Fruit fly (Drosophila melanogaster): Measurements from ENCODE around the gene IFT46.
A peak's percentile ranks its signal among the peaks of the same experiment; 100 is the strongest.

Gene IFT46

DNA sequence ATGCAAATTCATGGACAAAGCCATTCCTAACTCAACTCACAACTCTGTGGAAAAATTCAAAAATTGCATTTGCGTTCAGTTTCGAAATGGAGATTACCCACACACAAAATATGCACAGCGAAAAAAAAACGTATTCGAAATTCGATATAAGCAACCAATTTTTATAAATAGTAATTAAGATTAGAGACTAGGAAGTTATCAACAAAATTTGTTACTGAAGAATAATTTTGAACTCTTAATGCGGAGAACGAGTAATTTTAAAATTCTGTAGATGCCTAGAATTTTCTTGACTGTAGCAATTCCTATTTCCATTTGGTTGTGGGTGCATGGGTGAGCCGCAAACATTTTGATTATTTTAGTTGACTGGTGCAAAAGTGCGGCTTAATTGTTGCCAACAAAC lies 47.5 kb upstream of the IFT46 start:
- TF ChIP-seq foxo (GFP tag; optimal IDR thresholded peaks at IDR 0.05) = peak in 1 of 2 experiments; percentile 28
- TF ChIP-seq ey (GFP tag; optimal IDR thresholded peaks at IDR 0.05) = peak; percentile 5
- no peak for TF ChIP-seq Vsx2 (GFP tag; optimal IDR thresholded peaks at IDR 0.05; ENCODE audit: partially characterized antibody)
- TF ChIP-seq h (GFP tag; optimal IDR thresholded peaks at IDR 0.05) = peak; percentile 19
- TF ChIP-seq Sp1 (GFP tag; optimal IDR thresholded peaks at IDR 0.05) = no peak
- TF ChIP-seq rgr (GFP tag; optimal IDR thresholded peaks at IDR 0.05) = peak; percentile 2
- no peak for TF ChIP-seq br (GFP tag; optimal IDR thresholded peaks at IDR 0.05)
- TF ChIP-seq jim (GFP tag; optimal IDR thresholded peaks at IDR 0.05) = no peak
- peak; percentile 6 for TF ChIP-seq fru (GFP tag; optimal IDR thresholded peaks at IDR 0.05)
- no peak for TF ChIP-seq lola (GFP tag; optimal IDR thresholded peaks at IDR 0.05)
- TF ChIP-seq brk (GFP tag; optimal IDR thresholded peaks at IDR 0.05) = no peak
- peak; percentile 32 for TF ChIP-seq OdsH (GFP tag; optimal IDR thresholded peaks at IDR 0.05)
- no peak for TF ChIP-seq sv (GFP tag; optimal IDR thresholded peaks at IDR 0.05)
- TF ChIP-seq Hr78 (GFP tag; optimal IDR thresholded peaks at IDR 0.05) = no peak

DNA sequence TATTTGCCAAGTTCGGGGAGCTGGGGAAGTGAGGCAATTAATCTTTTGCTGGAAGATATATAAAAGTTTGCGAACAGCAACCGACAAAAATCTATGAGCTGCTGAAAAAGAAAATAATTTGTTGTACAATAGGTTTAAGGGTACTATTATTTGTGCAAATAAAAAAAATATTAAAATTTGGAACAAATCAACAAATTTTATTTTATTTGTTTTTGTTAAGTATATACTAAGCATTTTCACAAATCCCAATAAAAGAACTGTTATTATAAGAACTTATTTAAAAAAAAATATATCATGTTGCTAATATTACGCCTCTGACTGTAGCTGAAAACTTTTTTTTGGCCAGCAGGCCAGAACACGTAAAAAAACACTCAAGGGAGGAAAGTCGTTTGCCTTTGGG lies 42.2 kb upstream of the IFT46 start:
- peak in 1 of 2 experiments; percentile 18 for TF ChIP-seq foxo (GFP tag; optimal IDR thresholded peaks at IDR 0.05)
- no peak for TF ChIP-seq CG32264 (GFP tag; optimal IDR thresholded peaks at IDR 0.05)
- TF ChIP-seq HLH106 (tag; optimal IDR thresholded peaks at IDR 0.05) = peak; percentile 8
- no peak for TF ChIP-seq Vsx2 (GFP tag; optimal IDR thresholded peaks at IDR 0.05; ENCODE audit: partially characterized antibody)

DNA sequence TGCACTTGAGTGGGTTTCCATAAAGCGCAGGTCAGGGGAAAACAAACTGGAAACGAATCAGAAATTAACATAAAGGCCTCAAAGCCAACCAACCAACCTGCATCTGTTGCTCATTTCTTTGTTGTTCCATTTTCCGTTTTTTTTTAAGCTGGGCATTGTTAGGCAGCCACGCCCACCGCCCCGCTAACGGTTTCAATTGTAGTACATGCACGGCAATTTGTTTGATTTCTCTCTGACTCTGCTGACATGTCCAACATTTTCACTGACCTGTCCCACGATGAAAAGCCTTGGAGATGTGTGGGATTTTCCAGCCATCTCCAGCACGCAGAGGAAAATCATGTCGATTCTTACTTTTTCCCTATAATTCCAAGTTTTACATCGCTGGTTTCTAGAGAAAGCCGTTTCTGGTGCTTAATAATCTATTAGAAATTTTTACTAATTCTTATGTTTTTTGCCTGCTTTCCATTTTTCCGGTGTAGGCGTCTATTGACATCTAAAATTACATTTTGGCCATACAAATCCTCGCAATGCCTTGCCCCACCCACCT lies 40.9 kb upstream of the IFT46 start:
- TF ChIP-seq tai (GFP tag; optimal IDR thresholded peaks at IDR 0.05) = no peak
- TF ChIP-seq N (GFP tag; optimal IDR thresholded peaks at IDR 0.05) = no peak
- TF ChIP-seq CrebA (GFP tag; optimal IDR thresholded peaks at IDR 0.05; ENCODE audit: borderline replicate concordance) = no peak
- TF ChIP-seq Myc (optimal IDR thresholded peaks at IDR 0.05) = no peak
- no peak for TF ChIP-seq Hr83 (GFP tag; optimal IDR thresholded peaks at IDR 0.05; ENCODE audit: poor library complexity, severe bottlenecking)
- TF ChIP-seq rgr (GFP tag; optimal IDR thresholded peaks at IDR 0.05) = no peak
- no peak for TF ChIP-seq psq (GFP tag; optimal IDR thresholded peaks at IDR 0.05)
- TF ChIP-seq pan (optimal IDR thresholded peaks at IDR 0.05) = no peak
- no peak for TF ChIP-seq dmrt93B (GFP tag; optimal IDR thresholded peaks at IDR 0.05)
- no peak for TF ChIP-seq CG9705 (GFP tag; optimal IDR thresholded peaks at IDR 0.05)
- TF ChIP-seq h (GFP tag; optimal IDR thresholded peaks at IDR 0.05) = no peak
- no peak for TF ChIP-seq br (GFP tag; optimal IDR thresholded peaks at IDR 0.05)
- TF ChIP-seq dl (GFP tag; optimal IDR thresholded peaks at IDR 0.05; ENCODE audit: insufficient read depth in 1 of 2, partially characterized antibody in 2 of 2) = no peak
- TF ChIP-seq sv (GFP tag; optimal IDR thresholded peaks at IDR 0.05) = no peak

DNA sequence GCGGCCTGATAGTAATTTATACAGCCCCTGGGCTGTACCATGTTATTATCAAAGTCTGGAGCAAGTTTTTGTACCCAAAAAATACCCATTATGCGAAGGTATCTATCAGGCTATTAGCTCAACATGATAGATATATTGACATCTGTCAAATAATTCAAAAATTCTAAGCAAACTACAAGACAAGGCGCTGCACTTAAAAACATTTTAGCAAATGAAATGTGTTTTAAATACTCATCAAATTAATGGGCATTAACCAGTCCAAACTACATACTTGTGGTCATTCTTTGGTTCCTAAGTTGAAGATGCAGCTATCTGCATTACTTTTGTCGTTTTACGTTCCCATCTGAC lies 37.4 kb upstream of the IFT46 start:
- peak; percentile 86 for TF ChIP-seq psq (GFP tag; optimal IDR thresholded peaks at IDR 0.05)
- no peak for TF ChIP-seq N (GFP tag; optimal IDR thresholded peaks at IDR 0.05)
- TF ChIP-seq pan (optimal IDR thresholded peaks at IDR 0.05) = peak; percentile 58
- TF ChIP-seq dl (GFP tag; optimal IDR thresholded peaks at IDR 0.05; ENCODE audit: insufficient read depth in 1 of 2, partially characterized antibody in 2 of 2) = no peak
- no peak for TF ChIP-seq Myc (optimal IDR thresholded peaks at IDR 0.05)
- TF ChIP-seq Jra (GFP tag; optimal IDR thresholded peaks at IDR 0.05) = peak; percentile 69
- no peak for TF ChIP-seq Abd-B (GFP tag; optimal IDR thresholded peaks at IDR 0.05)
- no peak for TF ChIP-seq Vsx2 (GFP tag; optimal IDR thresholded peaks at IDR 0.05; ENCODE audit: partially characterized antibody)
- TF ChIP-seq woc (GFP tag; optimal IDR thresholded peaks at IDR 0.05) = peak; percentile 95
- TF ChIP-seq brk (GFP tag; optimal IDR thresholded peaks at IDR 0.05) = peak; percentile 94
- TF ChIP-seq br (GFP tag; optimal IDR thresholded peaks at IDR 0.05) = peak; percentile 89
- TF ChIP-seq sage (GFP tag; optimal IDR thresholded peaks at IDR 0.05) = peak; percentile 94
- TF ChIP-seq Rel (GFP tag; optimal IDR thresholded peaks at IDR 0.05) = peak; percentile 81
- TF ChIP-seq Rel (tag; optimal IDR thresholded peaks at IDR 0.05) = no peak
- TF ChIP-seq tai (GFP tag; optimal IDR thresholded peaks at IDR 0.05) = peak; percentile 71
- peak; percentile 95 for TF ChIP-seq rgr (GFP tag; optimal IDR thresholded peaks at IDR 0.05)
- TF ChIP-seq CG9705 (GFP tag; optimal IDR thresholded peaks at IDR 0.05) = peak; percentile 17
- peak; percentile 44 for TF ChIP-seq Hr83 (GFP tag; optimal IDR thresholded peaks at IDR 0.05; ENCODE audit: poor library complexity, severe bottlenecking)
- TF ChIP-seq Dif (GFP tag; optimal IDR thresholded peaks at IDR 0.05; ENCODE audit: partially characterized antibody) = no peak
- TF ChIP-seq OdsH (GFP tag; optimal IDR thresholded peaks at IDR 0.05) = peak; percentile 91
- TF ChIP-seq fru (GFP tag; optimal IDR thresholded peaks at IDR 0.05) = peak; percentile 93
- TF ChIP-seq jim (GFP tag; optimal IDR thresholded peaks at IDR 0.05) = no peak
- peak; percentile 88 for TF ChIP-seq CG32264 (GFP tag; optimal IDR thresholded peaks at IDR 0.05)
- no peak for TF ChIP-seq usp (GFP tag; optimal IDR thresholded peaks at IDR 0.05)
- peak; percentile 55 to 87 for TF ChIP-seq foxo (GFP tag; optimal IDR thresholded peaks at IDR 0.05)
- TF ChIP-seq Hr78 (GFP tag; optimal IDR thresholded peaks at IDR 0.05) = no peak
- peak; percentile 80 for TF ChIP-seq dmrt93B (GFP tag; optimal IDR thresholded peaks at IDR 0.05)
- TF ChIP-seq sv (GFP tag; optimal IDR thresholded peaks at IDR 0.05) = peak; percentile 41
- TF ChIP-seq HLH106 (tag; optimal IDR thresholded peaks at IDR 0.05) = peak; percentile 90
- peak; percentile 80 for TF ChIP-seq Sp1 (GFP tag; optimal IDR thresholded peaks at IDR 0.05)
- TF ChIP-seq CrebA (GFP tag; optimal IDR thresholded peaks at IDR 0.05; ENCODE audit: borderline replicate concordance) = no peak
- no peak for TF ChIP-seq Dfd (GFP tag; optimal IDR thresholded peaks at IDR 0.05)
- no peak for TF ChIP-seq GATAd (GFP tag; optimal IDR thresholded peaks at IDR 0.05)
- TF ChIP-seq ey (GFP tag; optimal IDR thresholded peaks at IDR 0.05) = peak; percentile 92
- TF ChIP-seq Hnf4 (GFP tag; optimal IDR thresholded peaks at IDR 0.05) = peak; percentile 86
- peak; percentile 38 for TF ChIP-seq dsf (GFP tag; optimal IDR thresholded peaks at IDR 0.05; ENCODE audit: borderline replicate concordance)
- TF ChIP-seq lola (GFP tag; optimal IDR thresholded peaks at IDR 0.05) = no peak
- peak; percentile 97 for TF ChIP-seq h (GFP tag; optimal IDR thresholded peaks at IDR 0.05)
- TF ChIP-seq Mio (GFP tag; optimal IDR thresholded peaks at IDR 0.05) = peak; percentile 26

All from whole organism, wandering third instar larva.